Fruit fly (Drosophila melanogaster) whole organism, embryonic: ENCODE data around the gene CG31636.

Source experiments
- B-H1 ChIP-seq: fragments of 200-800 bp; sonication (Bioruptor generic); IDR thresholded peaks from 3 replicates; pipeline ENCODE4 v1.3.6; 2022; ENCODE audit warnings: missing biosample characterization, missing genetic modification characterization
- CG1024 ChIP-seq: fragments of 200-800 bp; sonication (Bioruptor generic); IDR thresholded peaks from 2 replicates; pipeline ENCODE4 v1.3.6; 2022; ENCODE audit warnings: missing biosample characterization, missing genetic modification characterization
- CG10462 ChIP-seq: fragments of 200-800 bp; sonication (Bioruptor generic); optimal IDR thresholded peaks from 2 replicates; lab custom pipeline; 2016; ENCODE audit warnings: missing biosample characterization, missing genetic modification characterization
- CG10565 ChIP-seq: fragments of 200-800 bp; sonication (Bioruptor generic); optimal IDR thresholded peaks from 3 replicates; lab custom pipeline; 2016; ENCODE audit warnings: missing biosample characterization, mild to moderate bottlenecking, missing genetic modification characterization
- CG11247 ChIP-seq: fragments of 200-800 bp; sonication (Bioruptor generic); IDR thresholded peaks from 2 replicates; pipeline ENCODE4 v1.3.6; 2022; ENCODE audit warnings: missing biosample characterization, missing genetic modification characterization
- CG11560 ChIP-seq: fragments of 200-800 bp; sonication (Bioruptor generic); IDR thresholded peaks from 3 replicates; pipeline ENCODE4 v1.3.6; 2022; ENCODE audit warnings: missing biosample characterization, missing genetic modification characterization
- CG12155 ChIP-seq: fragments of 200-800 bp; sonication (Bioruptor generic); optimal IDR thresholded peaks from 3 replicates; lab custom pipeline; 2016; ENCODE audit warnings: missing biosample characterization, missing genetic modification characterization
- CG13894 ChIP-seq: fragments of 200-800 bp; sonication (Bioruptor generic); optimal IDR thresholded peaks from 3 replicates; lab custom pipeline; 2018; ENCODE audit warnings: missing biosample characterization, mild to moderate bottlenecking, missing genetic modification characterization, moderate library complexity
- CG14014 ChIP-seq: fragments of 200-800 bp; sonication (Bioruptor generic); IDR thresholded peaks from 2 replicates; pipeline ENCODE4 v1.3.6; 2022; ENCODE audit warnings: missing biosample characterization, missing genetic modification characterization
- CG17186 ChIP-seq: fragments of 200-800 bp; sonication (Bioruptor generic); optimal IDR thresholded peaks from 3 replicates; lab custom pipeline; 2017; ENCODE audit warnings: missing biosample characterization, missing genetic modification reagents, missing genetic modification characterization
- CG17361 ChIP-seq: fragments of 200-800 bp; sonication (Bioruptor generic); IDR thresholded peaks from 3 replicates; pipeline ENCODE4 v1.3.6; 2022; ENCODE audit warnings: missing biosample characterization, missing genetic modification characterization
- CG1792 ChIP-seq: fragments of 200-800 bp; sonication (Bioruptor generic); optimal IDR thresholded peaks from 2 replicates; lab custom pipeline; 2016; ENCODE audit warnings: missing biosample characterization, missing genetic modification characterization
- CG18262 ChIP-seq: fragments of 200-800 bp; optimal IDR thresholded peaks from 3 replicates; lab custom pipeline; 2019; ENCODE audit warnings: missing biosample characterization, mild to moderate bottlenecking, missing genetic modification characterization, moderate library complexity
- CG18599 ChIP-seq: fragments of 200-800 bp; sonication (Bioruptor generic); optimal IDR thresholded peaks from 3 replicates; lab custom pipeline; 2017; ENCODE audit warnings: missing biosample characterization, missing genetic modification characterization, mild to moderate bottlenecking, moderate library complexity, missing genetic modification reagents
- CG3065 ChIP-seq: fragments of 200-800 bp; sonication (Bioruptor generic); optimal IDR thresholded peaks from 2 replicates; lab custom pipeline; 2016; ENCODE audit warnings: missing biosample characterization, missing genetic modification characterization
- CG3163 ChIP-seq: fragments of 200-800 bp; sonication (Bioruptor generic); optimal IDR thresholded peaks from 3 replicates; lab custom pipeline; 2016; ENCODE audit warnings: missing biosample characterization, missing genetic modification characterization
- CG33213 ChIP-seq: fragments of 200-800 bp; sonication (Bioruptor generic); optimal IDR thresholded peaks from 3 replicates; lab custom pipeline; 2016; ENCODE audit warnings: missing biosample characterization, missing genetic modification characterization
- CG4328 ChIP-seq: fragments of 200-800 bp; sonication (Bioruptor generic); optimal IDR thresholded peaks from 3 replicates; lab custom pipeline; 2017; ENCODE audit warnings: missing biosample characterization, missing genetic modification reagents, missing genetic modification characterization
- CG4404 ChIP-seq: fragments of 200-800 bp; sonication (Bioruptor generic); IDR thresholded peaks from 2 replicates; pipeline ENCODE4 v1.3.6; 2022; ENCODE audit warnings: missing biosample characterization, missing genetic modification characterization
- CG4424 ChIP-seq: fragments of 200-800 bp; sonication (Bioruptor generic); optimal IDR thresholded peaks from 3 replicates; lab custom pipeline; 2016; ENCODE audit warnings: missing biosample characterization, missing genetic modification characterization
- CG4730 ChIP-seq: fragments of 200-800 bp; sonication (Bioruptor generic); IDR thresholded peaks from 2 replicates; pipeline ENCODE4 v1.3.6; 2022; ENCODE audit warnings: missing biosample characterization, missing genetic modification characterization
- CG9609 ChIP-seq: fragments of 200-800 bp; sonication (Bioruptor generic); optimal IDR thresholded peaks from 3 replicates; lab custom pipeline; 2016; ENCODE audit warnings: missing biosample characterization, missing genetic modification characterization
- CG9727 ChIP-seq: fragments of 200-800 bp; sonication (Bioruptor generic); optimal IDR thresholded peaks from 3 replicates; lab custom pipeline; 2017; ENCODE audit warnings: missing biosample characterization, mild to moderate bottlenecking, missing genetic modification characterization
- CG9817 ChIP-seq: fragments of 200-800 bp; sonication (Bioruptor generic); optimal IDR thresholded peaks from 2 replicates; lab custom pipeline; 2018; ENCODE audit warnings: missing biosample characterization, mild to moderate bottlenecking, missing genetic modification characterization, moderate library complexity
- D19B ChIP-seq: fragments of 200-800 bp; sonication (Bioruptor generic); optimal IDR thresholded peaks from 2 replicates; lab custom pipeline; 2017; ENCODE audit warnings: missing biosample characterization, mild to moderate bottlenecking, missing genetic modification characterization
- Dek ChIP-seq: fragments of 200-800 bp; sonication (Bioruptor generic); optimal IDR thresholded peaks from 3 replicates; lab custom pipeline; 2019; ENCODE audit warnings: missing biosample characterization, mild to moderate bottlenecking, missing genetic modification characterization, moderate library complexity
- Drgx ChIP-seq: fragments of 200-800 bp; sonication (Bioruptor generic); IDR thresholded peaks from 2 replicates; pipeline ENCODE4 v1.3.6; 2022; ENCODE audit warnings: missing biosample characterization, missing genetic modification characterization
- H15 ChIP-seq: fragments of 200-800 bp; sonication (Bioruptor generic); IDR thresholded peaks from 3 replicates; pipeline ENCODE4 v1.3.6; 2022; ENCODE audit warnings: missing biosample characterization, missing genetic modification characterization
- HLH4C ChIP-seq: fragments of 200-800 bp; sonication (Bioruptor generic); IDR thresholded peaks from 3 replicates; pipeline ENCODE4 v1.3.6; 2022; ENCODE audit warnings: missing biosample characterization, missing genetic modification characterization; ENCODE audit not compliant: partially characterized antibody
- Hsf ChIP-seq: fragments of 200-800 bp; sonication (Bioruptor generic); optimal IDR thresholded peaks from 3 replicates; lab custom pipeline; 2016; ENCODE audit warnings: missing biosample characterization, missing genetic modification characterization
- Max ChIP-seq: fragments of 200-800 bp; sonication (Bioruptor generic); optimal IDR thresholded peaks from 2 replicates; lab custom pipeline; 2016; ENCODE audit warnings: missing biosample characterization, mild to moderate bottlenecking, missing genetic modification characterization
- Taf1 ChIP-seq: fragments of 200-800 bp; sonication (Bioruptor generic); IDR thresholded peaks from 2 replicates; pipeline ENCODE4 v1.3.6; 2022; ENCODE audit warnings: missing biosample characterization, missing genetic modification characterization
- al ChIP-seq: fragments of 200-800 bp; sonication (Bioruptor generic); IDR thresholded peaks from 2 replicates; pipeline ENCODE4 v1.3.6; 2022; ENCODE audit warnings: missing biosample characterization, missing genetic modification characterization
- ap ChIP-seq: fragments of 200-800 bp; sonication (Bioruptor generic); IDR thresholded peaks from 2 replicates; pipeline ENCODE4 v1.3.6; 2022; ENCODE audit warnings: missing biosample characterization, missing genetic modification characterization
- ash1 ChIP-seq: fragments of 200-800 bp; sonication (Bioruptor generic); optimal IDR thresholded peaks from 2 replicates; lab custom pipeline; 2018; ENCODE audit warnings: missing biosample characterization, mild to moderate bottlenecking, missing genetic modification characterization
- bbx ChIP-seq: fragments of 200-800 bp; sonication (Bioruptor generic); IDR thresholded peaks from 2 replicates; pipeline ENCODE4 v1.3.6; 2022; ENCODE audit warnings: missing biosample characterization, missing genetic modification characterization; ENCODE audit not compliant: partially characterized antibody
- bcd ChIP-seq: fragments of 200-800 bp; sonication (Bioruptor generic); optimal IDR thresholded peaks from 2 replicates; lab custom pipeline; 2017; ENCODE audit warnings: missing biosample characterization, mild to moderate bottlenecking, missing genetic modification characterization
- bsh ChIP-seq, 2 experiments: fragments of 200-800 bp; sonication (Bioruptor generic); optimal IDR thresholded peaks; 2 replicates each; lab custom pipeline; 2017 to 2018; ENCODE audit warnings: mild to moderate bottlenecking in 2 of 2, missing biosample characterization in 2 of 2, missing genetic modification characterization in 2 of 2, moderate library complexity in 1 of 2
- emc ChIP-seq: fragments of 200-800 bp; sonication (Bioruptor generic); optimal IDR thresholded peaks from 2 replicates; lab custom pipeline; 2016; ENCODE audit warnings: missing biosample characterization, missing genetic modification characterization
- fd102C ChIP-seq: fragments of 200-800 bp; sonication (Bioruptor generic); optimal IDR thresholded peaks from 2 replicates; lab custom pipeline; 2018; ENCODE audit warnings: missing biosample characterization, mild to moderate bottlenecking, missing genetic modification characterization, moderate library complexity
- fd64A ChIP-seq: fragments of 200-800 bp; sonication (Bioruptor generic); optimal IDR thresholded peaks from 3 replicates; lab custom pipeline; 2018; ENCODE audit warnings: missing biosample characterization, mild to moderate bottlenecking, missing genetic modification characterization
- gcm ChIP-seq: fragments of 200-800 bp; sonication (Bioruptor generic); optimal IDR thresholded peaks from 2 replicates; lab custom pipeline; 2019; ENCODE audit warnings: missing biosample characterization, mild to moderate bottlenecking, missing genetic modification characterization, moderate library complexity
- gsb ChIP-seq: fragments of 200-800 bp; sonication (Bioruptor generic); IDR thresholded peaks from 2 replicates; pipeline ENCODE4 v1.3.6; 2022; ENCODE audit warnings: missing biosample characterization, missing genetic modification characterization
- hb ChIP-seq: fragments of 200-800 bp; sonication (Bioruptor generic); IDR thresholded peaks from 3 replicates; pipeline ENCODE4 v1.3.6; 2022; ENCODE audit warnings: missing biosample characterization, missing genetic modification characterization; ENCODE audit not compliant: partially characterized antibody
- insv ChIP-seq, 2 experiments: fragments of 200-800 bp; sonication (Bioruptor generic); optimal IDR thresholded peaks; 3 replicates each; lab custom pipeline; 2016 to 2018; ENCODE audit warnings: missing biosample characterization in 2 of 2, missing genetic modification characterization in 2 of 2
- lov ChIP-seq, 2 experiments: fragments of 200-800 bp in 1 of 2; fragments of >200 bp in 1 of 2; sonication (Bioruptor generic) in 1 of 2; IDR thresholded peaks in 1 of 2; optimal IDR thresholded peaks in 1 of 2; 2 replicates in 1 of 2; 3 replicates in 1 of 2; pipeline versions ENCODE4 v1.3.6 to Lab custom; 2017 to 2022; ENCODE audit warnings: missing biosample characterization in 1 of 2, missing genetic modification characterization in 1 of 2
- otp ChIP-seq: fragments of 200-800 bp; sonication (Bioruptor generic); IDR thresholded peaks from 3 replicates; pipeline ENCODE4, ENCODE4 v1.3.6; 2022; ENCODE audit warnings: missing biosample characterization, missing genetic modification characterization
- peb ChIP-seq: fragments of 200-800 bp; sonication (Bioruptor generic); IDR thresholded peaks from 2 replicates; pipeline ENCODE4 v1.3.6; 2022; ENCODE audit warnings: missing biosample characterization, missing genetic modification characterization
- rib ChIP-seq: fragments of 200-800 bp; sonication (Bioruptor generic); IDR thresholded peaks from 2 replicates; pipeline ENCODE4 v1.3.6; 2022; ENCODE audit warnings: missing biosample characterization, missing genetic modification characterization
- sim ChIP-seq: fragments of 200-800 bp; sonication (Bioruptor generic); IDR thresholded peaks from 2 replicates; pipeline ENCODE4 v1.3.6; 2022; ENCODE audit warnings: missing biosample characterization, missing genetic modification characterization
- sqz ChIP-seq: fragments of 200-800 bp; sonication (Bioruptor generic); optimal IDR thresholded peaks from 3 replicates; lab custom pipeline; 2018; ENCODE audit warnings: missing biosample characterization, mild to moderate bottlenecking, missing genetic modification characterization

CG31636 gene

dm6 chr2L:6700742-6701141 lies 42.8 kb upstream of the CG31636 start (continued):
- peak; percentile 23 for TF ChIP-seq Hsf
- TF ChIP-seq CG9609 (GFP tag; lab: Kevin White, UChicago): no peak
- TF ChIP-seq CG4404: no peak
- no peak for TF ChIP-seq HLH4C (GFP tag; lab: Robert Waterston, UW)
- TF ChIP-seq Max (GFP tag; lab: Kevin White, UChicago): no peak
- no peak for TF ChIP-seq CG12155 (GFP tag; lab: Kevin White, UChicago)
- no peak for TF ChIP-seq CG4730 (GFP tag; lab: Robert Waterston, UW)
- TF ChIP-seq CG11560 (tag; lab: Robert Waterston, UW): no peak
- TF ChIP-seq CG10462 (GFP tag; lab: Kevin White, UChicago): peak; percentile 28
- no peak for TF ChIP-seq sim (GFP tag; lab: Robert Waterston, UW)
- TF ChIP-seq CG4328 (GFP tag; lab: Kevin White, UChicago): no peak
- TF ChIP-seq CG11247 (GFP tag; lab: Robert Waterston, UW): no peak
- TF ChIP-seq ash1: no peak
- TF ChIP-seq CG17361 (GFP tag; lab: Robert Waterston, UW): no peak
- TF ChIP-seq peb (GFP tag; lab: Robert Waterston, UW): no peak
- no peak for TF ChIP-seq lov (optimal IDR thresholded peaks at IDR 0.05; lab: Kevin White, UChicago)
- 0 out of 3 replicates have a peak, but pooled peaks have one; percentile 59 for TF ChIP-seq lov (GFP tag; IDR thresholded peaks at IDR 0.05; lab: Robert Waterston, UW)
- TF ChIP-seq fd64A (GFP tag; lab: Kevin White, UChicago): no peak
- no peak for TF ChIP-seq CG9817
- no peak for TF ChIP-seq CG18599 (GFP tag; lab: Kevin White, UChicago)
- no peak for TF ChIP-seq hb (GFP tag; lab: Robert Waterston, UW)
- no peak for TF ChIP-seq CG17186
- TF ChIP-seq CG13894 (tag; lab: Kevin White, UChicago): no peak
- no peak for TF ChIP-seq ap (GFP tag; lab: Robert Waterston, UW)
- TF ChIP-seq otp (GFP tag; lab: Robert Waterston, UW): peak; percentile 51; the same call in 1 of the 3 replicates
- no peak for TF ChIP-seq bbx
- peak; percentile 39; the same call in 1 of the 2 replicates for TF ChIP-seq CG14014
- no peak for TF ChIP-seq al (GFP tag; lab: Robert Waterston, UW)
- no peak for TF ChIP-seq CG4424
- TF ChIP-seq sqz (GFP tag; lab: Kevin White, UChicago): no peak
- peak; percentile 20 for TF ChIP-seq CG33213
- TF ChIP-seq CG10565 (GFP tag; lab: Kevin White, UChicago): no peak
- peak; percentile 99 for TF ChIP-seq fd102C (GFP tag; lab: Kevin White, UChicago)
- no peak for TF ChIP-seq Dek (tag; lab: Kevin White, UChicago)
- TF ChIP-seq Taf1: no peak
- TF ChIP-seq gcm: peak; percentile 17
- no peak for TF ChIP-seq D19B (GFP tag; lab: Kevin White, UChicago)
- TF ChIP-seq emc (GFP tag; lab: Kevin White, UChicago): no peak
- no peak for TF ChIP-seq Drgx
- TF ChIP-seq CG3163 (GFP tag; lab: Kevin White, UChicago): peak; percentile 8
- TF ChIP-seq bcd (GFP tag; lab: Kevin White, UChicago): peak; percentile 3
- TF ChIP-seq CG3065 (GFP tag; lab: Kevin White, UChicago): no peak
- no peak for TF ChIP-seq gsb (GFP tag; lab: Robert Waterston, UW)
- TF ChIP-seq B-H1 (GFP tag; lab: Robert Waterston, UW): no peak
- TF ChIP-seq CG1024: no peak
- peak; percentile 44 for TF ChIP-seq CG1792
- no peak for TF ChIP-seq rib (GFP tag; lab: Robert Waterston, UW)
- TF ChIP-seq CG9727 (GFP tag; lab: Kevin White, UChicago): peak; percentile 85
- TF ChIP-seq CG18262 (tag; lab: Kevin White, UChicago): peak; percentile 43
- peak in 1 of 2 experiments; percentile 20 for TF ChIP-seq insv (GFP tag; optimal IDR thresholded peaks at IDR 0.05; lab: Kevin White, UChicago)
- TF ChIP-seq H15: no peak
- peak in 1 of 2 experiments; percentile 17 for TF ChIP-seq bsh (GFP tag; optimal IDR thresholded peaks at IDR 0.05; lab: Kevin White, UChicago)
